Fruit fly (Drosophila melanogaster) whole organism, wandering third instar larva: Measurements from ENCODE around the gene Mitf.

Source experiments
- CG32264 ChIP-seq: fragments of 200-800 bp; sonication (Bioruptor generic); optimal IDR thresholded peaks from 2 replicates; lab custom pipeline; 2016; ENCODE audit warnings: missing biosample characterization, missing genetic modification characterization
- CrebA ChIP-seq: fragments of 200-800 bp; sonication (Bioruptor generic); optimal IDR thresholded peaks from 2 replicates; lab custom pipeline; 2016; ENCODE audit warnings: missing biosample characterization, mild to moderate bottlenecking, missing genetic modification characterization, borderline replicate concordance
- Dfd ChIP-seq: fragments of >200 bp; optimal IDR thresholded peaks from 2 replicates; lab custom pipeline; 2017; ENCODE audit warnings: missing biosample characterization, missing genetic modification characterization
- HLH106 ChIP-seq: fragments of 200-800 bp; optimal IDR thresholded peaks from 3 replicates; lab custom pipeline; 2019; ENCODE audit warnings: missing biosample characterization, mild to moderate bottlenecking, missing genetic modification characterization, moderate library complexity
- Hr78 ChIP-seq: fragments of >200 bp; optimal IDR thresholded peaks from 2 replicates; lab custom pipeline; 2017; ENCODE audit warnings: missing biosample characterization, missing genetic modification characterization
- Hr83 ChIP-seq: fragments of 200-300 bp; sonication (Bioruptor generic); optimal IDR thresholded peaks from 2 replicates; lab custom pipeline; 2016; ENCODE audit warnings: missing biosample characterization, mild to moderate bottlenecking, missing genetic modification characterization, moderate library complexity; ENCODE audit not compliant: poor library complexity, severe bottlenecking
- Myc ChIP-seq: fragments of >200 bp; optimal IDR thresholded peaks from 2 replicates; lab custom pipeline; 2017
- Rel ChIP-seq, 2 experiments: fragments of 200-800 bp; sonication (Bioruptor generic) in 1 of 2; optimal IDR thresholded peaks; 2 replicates in 1 of 2; 3 replicates in 1 of 2; lab custom pipeline; 2016 to 2019; ENCODE audit warnings: mild to moderate bottlenecking in 2 of 2, missing biosample characterization in 2 of 2, missing genetic modification characterization in 2 of 2, moderate library complexity in 1 of 2
- Vsx2 ChIP-seq: fragments of 200-300, 225-300 bp; sonication (Bioruptor generic); optimal IDR thresholded peaks from 2 replicates; lab custom pipeline; 2018; ENCODE audit warnings: missing biosample characterization, missing genetic modification characterization; ENCODE audit not compliant: partially characterized antibody
- brk ChIP-seq: fragments of 200-800 bp; sonication (Bioruptor generic); optimal IDR thresholded peaks from 2 replicates; lab custom pipeline; 2016; ENCODE audit warnings: missing biosample characterization, mild to moderate bottlenecking, missing genetic modification characterization
- h ChIP-seq: fragments of 200-800 bp; sonication (Bioruptor generic); optimal IDR thresholded peaks from 3 replicates; lab custom pipeline; 2016; ENCODE audit warnings: missing biosample characterization, mild to moderate bottlenecking, missing genetic modification characterization
- psq ChIP-seq: fragments of 200-800 bp; sonication (Bioruptor generic); optimal IDR thresholded peaks from 3 replicates; lab custom pipeline; 2017; ENCODE audit warnings: missing biosample characterization, mild to moderate bottlenecking, missing genetic modification characterization, moderate library complexity
- usp ChIP-seq: fragments of >200 bp; optimal IDR thresholded peaks from 2 replicates; lab custom pipeline; 2017; ENCODE audit warnings: missing biosample characterization, missing genetic modification characterization

- TF ChIP-seq HLH106 (tag; lab: Kevin White, UChicago) (no peak), usp (GFP tag; lab: Kevin White, UChicago) (no peak), Hr78 (GFP tag; lab: Kevin White, UChicago) (no peak), CrebA (no peak), Hr83 (GFP tag; lab: Kevin White, UChicago) (no peak), Vsx2 (GFP tag; lab: Kevin White, UChicago) (no peak), Rel (GFP tag; optimal IDR thresholded peaks at IDR 0.05; lab: Kevin White, UChicago) (no peak), Rel (tag; optimal IDR thresholded peaks at IDR 0.05; lab: Kevin White, UChicago) (no peak), Myc (lab: Kevin White, UChicago) (no peak), psq (GFP tag; lab: Kevin White, UChicago) (no peak), CG32264 (no peak), Dfd (no peak), brk (no peak), h (GFP tag; lab: Kevin White, UChicago) (no peak)
These were observed 13.2 kb upstream of the Mitf start, which contains the start of gene CG33521 for dm6 chr4:1185468-1185867.
